Worm (Caenorhabditis elegans) whole organism, mixed stage, embryonic: ENCODE data around the gene F47B10.5.

Source experiments
- M03D4.4 ChIP-seq: sonication (generic microtip); optimal IDR thresholded peaks from 2 replicates; lab custom pipeline; 2017; ENCODE audit warnings: mild to moderate bottlenecking, missing genetic modification characterization, missing compliant biosample characterization
- blmp-1 ChIP-seq: fragments of 150-350 bp; optimal IDR thresholded peaks from 2 replicates; lab custom pipeline; 2014; ENCODE audit warnings: missing biosample characterization, missing genetic modification characterization
- ceh-39 ChIP-seq: fragments of 150-350 bp; optimal IDR thresholded peaks from 2 replicates; lab custom pipeline; 2014; ENCODE audit warnings: missing biosample characterization, missing genetic modification characterization
- ceh-43 ChIP-seq: fragments of 200-800 bp; sonication (Bioruptor generic); optimal IDR thresholded peaks from 2 replicates; lab custom pipeline; 2018; ENCODE audit warnings: mild to moderate bottlenecking, missing genetic modification characterization, moderate library complexity, missing compliant biosample characterization
- ces-1 ChIP-seq: fragments of 150-350 bp; optimal IDR thresholded peaks from 2 replicates; lab custom pipeline; 2014; ENCODE audit warnings: missing biosample characterization, missing genetic modification reagents, missing genetic modification characterization
- cnd-1 ChIP-seq: fragments of 200-800 bp; sonication (Bioruptor generic); optimal IDR thresholded peaks from 2 replicates; lab custom pipeline; 2018; ENCODE audit warnings: mild to moderate bottlenecking, missing genetic modification characterization, missing compliant biosample characterization
- drap-1 ChIP-seq: fragments of 200-800 bp; sonication (Bioruptor generic); optimal IDR thresholded peaks from 3 replicates; lab custom pipeline; 2018; ENCODE audit warnings: mild to moderate bottlenecking, missing genetic modification characterization, missing compliant biosample characterization
- elt-3 ChIP-seq: fragments of 150-350 bp; optimal IDR thresholded peaks from 2 replicates; lab custom pipeline; 2014; ENCODE audit warnings: missing biosample characterization, missing genetic modification characterization
- flh-1 ChIP-seq: fragments of 200-800 bp; sonication (Bioruptor generic); optimal IDR thresholded peaks from 2 replicates; lab custom pipeline; 2018; ENCODE audit warnings: mild to moderate bottlenecking, missing genetic modification characterization, moderate library complexity, missing compliant biosample characterization
- hlh-1 ChIP-seq: fragments of 150-350 bp; optimal IDR thresholded peaks from 2 replicates; lab custom pipeline; 2014; ENCODE audit warnings: missing biosample characterization, missing genetic modification reagents, missing genetic modification characterization
- lin-13 ChIP-seq: fragments of 150-350 bp; optimal IDR thresholded peaks from 2 replicates; lab custom pipeline; 2014; ENCODE audit warnings: missing biosample characterization, missing genetic modification characterization
- lin-32 ChIP-seq: fragments of 200-800 bp; sonication (Bioruptor generic); optimal IDR thresholded peaks from 2 replicates; lab custom pipeline; 2018; ENCODE audit warnings: mild to moderate bottlenecking, missing genetic modification characterization, missing compliant biosample characterization
- lsy-2 ChIP-seq: fragments of 150-350 bp; optimal IDR thresholded peaks from 2 replicates; lab custom pipeline; 2014; ENCODE audit warnings: missing biosample characterization, missing genetic modification characterization
- mab-5 ChIP-seq: fragments of 150-350 bp; optimal IDR thresholded peaks from 2 replicates; lab custom pipeline; 2014; ENCODE audit warnings: missing biosample characterization, missing genetic modification characterization
- mep-1 ChIP-seq: fragments of 150-350 bp; optimal IDR thresholded peaks from 2 replicates; lab custom pipeline; 2017; ENCODE audit warnings: missing biosample characterization, missing genetic modification reagents, missing genetic modification characterization, inconsistent platforms
- mls-2 ChIP-seq: sonication (generic microtip); optimal IDR thresholded peaks from 2 replicates; lab custom pipeline; 2016; ENCODE audit warnings: mild to moderate bottlenecking, missing genetic modification characterization, moderate library complexity, missing compliant biosample characterization
- nhr-12 ChIP-seq: fragments of 150-350 bp; optimal IDR thresholded peaks from 2 replicates; lab custom pipeline; 2014; ENCODE audit warnings: missing biosample characterization, missing genetic modification characterization
- nhr-2 ChIP-seq: fragments of 150-350 bp; optimal IDR thresholded peaks from 2 replicates; lab custom pipeline; 2014; ENCODE audit warnings: missing biosample characterization, missing genetic modification characterization
- nhr-237 ChIP-seq: fragments of 150-350 bp; optimal IDR thresholded peaks from 2 replicates; lab custom pipeline; 2014; ENCODE audit warnings: missing biosample characterization, missing genetic modification characterization
- nhr-28 ChIP-seq: fragments of 150-350 bp; optimal IDR thresholded peaks from 2 replicates; lab custom pipeline; 2014; ENCODE audit warnings: missing biosample characterization, missing genetic modification characterization
- nhr-76 ChIP-seq: sonication (generic microtip); optimal IDR thresholded peaks from 2 replicates; lab custom pipeline; 2017; ENCODE audit warnings: missing biosample characterization, missing genetic modification characterization
- sem-2 ChIP-seq: fragments of 200-800 bp; sonication (Bioruptor generic); optimal IDR thresholded peaks from 2 replicates; lab custom pipeline; 2018; ENCODE audit warnings: mild to moderate bottlenecking, missing genetic modification characterization, missing compliant biosample characterization
- snpc-4 ChIP-seq: fragments of 150-350 bp; optimal IDR thresholded peaks from 2 replicates; lab custom pipeline; 2014; ENCODE audit warnings: missing biosample characterization, missing genetic modification characterization
- sptf-1 ChIP-seq: sonication (generic microtip); optimal IDR thresholded peaks from 2 replicates; lab custom pipeline; 2017; ENCODE audit warnings: mild to moderate bottlenecking, missing genetic modification characterization, moderate library complexity, missing compliant biosample characterization
- tbx-8 ChIP-seq: fragments of 200-800 bp; sonication (Bioruptor generic); optimal IDR thresholded peaks from 2 replicates; lab custom pipeline; 2018; ENCODE audit warnings: mild to moderate bottlenecking, missing genetic modification characterization, moderate library complexity, missing compliant biosample characterization
- unc-120 ChIP-seq: sonication (generic microtip); optimal IDR thresholded peaks from 2 replicates; lab custom pipeline; 2017; ENCODE audit warnings: missing genetic modification characterization, missing compliant biosample characterization; ENCODE audit not compliant: poor library complexity, severe bottlenecking
- unc-39 ChIP-seq: fragments of 150-350 bp; optimal IDR thresholded peaks from 2 replicates; lab custom pipeline; 2014; ENCODE audit warnings: missing biosample characterization, missing genetic modification characterization
- unc-62 ChIP-seq: fragments of 150-350 bp; optimal IDR thresholded peaks from 2 replicates; lab custom pipeline; 2014; ENCODE audit warnings: missing biosample characterization, missing genetic modification reagents, missing genetic modification characterization
- zip-8 ChIP-seq: fragments of 150-350 bp; optimal IDR thresholded peaks from 2 replicates; lab custom pipeline; 2014; ENCODE audit warnings: missing biosample characterization, missing genetic modification characterization
- ztf-11 ChIP-seq: fragments of 150-350 bp; optimal IDR thresholded peaks from 2 replicates; lab custom pipeline; 2014; ENCODE audit warnings: missing biosample characterization, missing genetic modification characterization

F47B10.5 gene

DNA sequence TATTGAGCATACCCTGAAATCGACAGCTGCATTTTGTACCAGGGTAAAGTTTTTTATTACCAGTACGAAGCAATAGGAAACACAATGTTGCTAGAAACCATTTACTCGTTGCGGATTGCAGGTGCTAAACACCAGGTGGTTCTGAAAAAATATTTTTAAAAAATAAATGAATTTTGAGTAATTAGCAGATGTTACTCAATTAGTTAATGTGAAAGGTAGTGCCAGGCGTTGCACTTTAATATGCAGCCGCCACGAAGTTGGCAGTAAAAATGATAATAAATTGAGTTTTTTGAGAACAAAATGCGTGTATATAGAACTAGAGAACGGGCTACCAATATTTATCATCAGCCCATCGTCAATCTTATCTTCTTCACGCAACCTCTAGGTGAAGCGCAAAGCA, 29.3 kb upstream of the F47B10.5 start, which contains the start of gene nstp-9:
TSS of gene nstp-9 (minus strand) at position 101 of the 400 bp plus-strand sequence.
- no peak for TF ChIP-seq blmp-1 (tag; lab: Kevin White, UChicago)
- no peak for TF ChIP-seq lsy-2
- TF ChIP-seq nhr-237 = no peak
- no peak for TF ChIP-seq mab-5 (tag; lab: Kevin White, UChicago)
- TF ChIP-seq M03D4.4 (tag; lab: Kevin White, UChicago) = no peak
- TF ChIP-seq unc-39 (tag; lab: Kevin White, UChicago) = no peak
- TF ChIP-seq unc-62 (GFP tag; lab: Kevin White, UChicago) = no peak
- no peak for TF ChIP-seq ces-1 (GFP tag; lab: Kevin White, UChicago)
- no peak for TF ChIP-seq drap-1 (GFP tag; lab: Kevin White, UChicago)
- TF ChIP-seq nhr-76 (tag; lab: Kevin White, UChicago) = no peak
- TF ChIP-seq lin-32 = no peak
- no peak for TF ChIP-seq ceh-39 (tag; lab: Kevin White, UChicago)
- no peak for TF ChIP-seq nhr-2 (tag; lab: Kevin White, UChicago)
- TF ChIP-seq elt-3 = no peak
- TF ChIP-seq mls-2 (tag; lab: Kevin White, UChicago) = no peak
- no peak for TF ChIP-seq cnd-1 (tag; lab: Kevin White, UChicago)
- TF ChIP-seq tbx-8 (GFP tag; lab: Kevin White, UChicago) = no peak

DNA sequence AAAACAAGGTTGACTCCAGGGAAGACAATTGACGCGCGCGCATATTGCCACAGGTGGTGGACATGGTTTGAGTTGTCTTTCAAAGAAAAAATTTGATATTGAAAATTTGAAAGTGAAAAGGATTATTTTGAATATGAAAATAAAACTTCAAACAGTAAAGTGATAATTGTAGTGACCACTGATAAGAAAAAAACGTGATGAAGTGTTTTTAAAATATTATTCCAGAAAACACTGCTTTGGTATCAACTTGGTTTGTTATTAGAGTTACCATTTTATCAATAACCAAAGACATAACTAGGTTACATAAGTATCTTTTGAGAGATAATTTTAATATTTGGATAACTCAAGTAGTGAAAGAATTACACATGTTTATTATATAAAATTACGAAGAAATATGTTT, 25.8 kb upstream of the F47B10.5 start:
- TF ChIP-seq flh-1 (GFP tag; lab: Kevin White, UChicago) = no peak
- no peak for TF ChIP-seq tbx-8 (GFP tag; lab: Kevin White, UChicago)
- TF ChIP-seq mep-1 (tag; lab: Kevin White, UChicago) = no peak
- no peak for TF ChIP-seq ceh-39 (tag; lab: Kevin White, UChicago)
- no peak for TF ChIP-seq lin-13 (tag; lab: Kevin White, UChicago)
- no peak for TF ChIP-seq unc-120 (tag; lab: Kevin White, UChicago)
- TF ChIP-seq lsy-2 = no peak
- no peak for TF ChIP-seq drap-1 (GFP tag; lab: Kevin White, UChicago)
- TF ChIP-seq elt-3 = no peak
- TF ChIP-seq nhr-2 (tag; lab: Kevin White, UChicago) = no peak
- no peak for TF ChIP-seq hlh-1 (tag; lab: Kevin White, UChicago)
- TF ChIP-seq zip-8 (tag; lab: Kevin White, UChicago) = no peak
- no peak for TF ChIP-seq snpc-4 (tag; lab: Kevin White, UChicago)
- no peak for TF ChIP-seq ceh-43 (GFP tag; lab: Kevin White, UChicago)
- TF ChIP-seq nhr-28 = no peak
- no peak for TF ChIP-seq unc-39 (tag; lab: Kevin White, UChicago)
- no peak for TF ChIP-seq mls-2 (tag; lab: Kevin White, UChicago)
- TF ChIP-seq nhr-12 (tag; lab: Kevin White, UChicago) = no peak
- no peak for TF ChIP-seq mab-5 (tag; lab: Kevin White, UChicago)
- TF ChIP-seq blmp-1 (tag; lab: Kevin White, UChicago) = no peak

DNA sequence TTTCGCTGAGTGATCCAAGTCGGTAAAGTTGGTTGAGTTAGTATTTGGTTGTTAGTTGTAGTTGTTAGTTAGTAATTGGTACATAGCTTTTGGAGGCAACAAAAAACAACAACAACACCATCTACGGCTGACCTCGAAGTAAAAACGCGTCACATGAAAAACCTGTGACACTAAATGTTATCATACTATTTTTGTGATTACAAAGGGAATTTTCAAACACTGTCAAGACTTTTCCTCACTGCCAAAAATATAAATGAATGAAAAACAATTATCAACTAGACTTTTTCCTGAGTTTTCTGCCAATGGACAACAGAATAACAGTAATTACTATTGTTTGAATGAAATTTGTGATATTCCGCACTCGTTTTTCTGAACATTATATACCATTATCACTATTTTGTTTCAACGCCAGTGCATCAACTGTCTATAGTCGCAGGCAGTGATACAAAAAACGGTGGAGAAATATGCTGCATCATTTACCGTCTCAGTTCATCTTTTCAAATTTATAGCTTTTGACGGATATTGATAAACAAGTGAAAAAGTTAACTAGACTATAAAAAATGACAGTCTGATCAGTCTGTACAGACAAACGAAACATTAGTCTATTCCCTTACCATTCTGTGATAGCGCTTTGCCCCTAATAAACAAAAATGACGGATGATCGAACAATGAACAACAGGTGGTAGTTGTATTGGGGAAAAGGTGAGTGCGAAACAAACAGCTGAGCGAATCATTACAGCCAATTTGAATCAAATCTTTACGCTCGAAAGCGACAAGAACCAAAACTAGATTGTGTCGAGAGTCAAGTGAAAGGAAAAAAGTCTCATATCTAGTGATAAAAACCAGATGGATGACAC, 24.3 kb upstream of the F47B10.5 start:
- TF ChIP-seq mls-2 (tag; lab: Kevin White, UChicago) = no peak
- TF ChIP-seq elt-3 = no peak
- no peak for TF ChIP-seq sem-2 (GFP tag; lab: Kevin White, UChicago)
- TF ChIP-seq hlh-1 (tag; lab: Kevin White, UChicago) = peak; percentile 43

DNA sequence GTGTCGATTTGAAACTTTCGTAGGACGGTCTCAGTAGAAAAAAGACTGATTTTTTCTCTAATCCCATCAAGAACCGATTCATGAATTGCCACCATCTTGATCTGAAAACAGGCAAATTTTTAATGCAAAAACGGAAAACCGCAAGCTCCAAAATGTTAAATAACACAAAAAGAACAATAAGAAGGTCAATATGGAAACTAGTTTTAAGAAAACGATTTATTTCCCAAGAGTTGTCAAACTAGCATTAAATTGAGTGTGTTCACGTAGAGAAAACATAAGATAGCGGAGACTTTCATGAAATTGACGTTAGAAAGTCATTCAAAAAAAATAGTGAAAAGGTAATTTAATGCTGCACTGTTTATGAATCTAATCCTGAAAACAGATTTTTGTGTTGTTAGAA, 23.6 kb upstream of the F47B10.5 start, which contains the start of gene F47B10.9:
TSS of gene F47B10.9 (minus strand) at position 101 of the 400 bp plus-strand sequence.
- TF ChIP-seq unc-62 (GFP tag; lab: Kevin White, UChicago) (no peak), tbx-8 (GFP tag; lab: Kevin White, UChicago) (no peak), flh-1 (GFP tag; lab: Kevin White, UChicago) (no peak), zip-8 (tag; lab: Kevin White, UChicago) (no peak), unc-39 (tag; lab: Kevin White, UChicago) (no peak), nhr-76 (tag; lab: Kevin White, UChicago) (no peak)

DNA sequence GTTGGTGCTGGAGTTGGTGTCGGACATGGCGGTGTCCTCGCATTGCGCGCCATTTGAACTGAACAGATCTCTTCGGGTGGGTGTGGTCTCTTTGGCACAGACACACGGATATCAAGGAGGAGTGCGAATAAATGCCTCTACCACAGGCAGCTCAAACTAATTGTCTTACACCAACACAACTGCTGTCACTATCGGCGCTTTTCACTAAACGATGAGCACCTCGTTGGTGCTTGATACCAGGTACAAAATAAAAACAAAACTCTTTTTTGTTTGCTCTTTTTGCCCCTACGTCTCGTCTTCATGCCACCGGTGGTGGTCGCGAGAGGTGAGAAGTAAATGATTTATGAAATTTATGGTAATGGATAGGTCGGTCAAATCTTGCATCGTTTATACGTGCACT, 20.4 kb upstream of the F47B10.5 start, which contains the start of gene F47B10.8:
TSS of gene F47B10.8 (minus strand) at position 101 of the 400 bp plus-strand sequence.
- no peak for TF ChIP-seq sem-2 (GFP tag; lab: Kevin White, UChicago)
- no peak for TF ChIP-seq lsy-2
- TF ChIP-seq nhr-76 (tag; lab: Kevin White, UChicago) = no peak
- TF ChIP-seq lin-13 (tag; lab: Kevin White, UChicago) = no peak
- TF ChIP-seq hlh-1 (tag; lab: Kevin White, UChicago) = no peak
- TF ChIP-seq ztf-11 = no peak
- no peak for TF ChIP-seq sptf-1 (tag; lab: Kevin White, UChicago)
- no peak for TF ChIP-seq nhr-237
- no peak for TF ChIP-seq blmp-1 (tag; lab: Kevin White, UChicago)
- TF ChIP-seq tbx-8 (GFP tag; lab: Kevin White, UChicago) = no peak
- TF ChIP-seq ceh-39 (tag; lab: Kevin White, UChicago) = no peak
- TF ChIP-seq nhr-2 (tag; lab: Kevin White, UChicago) = no peak
- no peak for TF ChIP-seq unc-62 (GFP tag; lab: Kevin White, UChicago)
- TF ChIP-seq, all 35 proteins: peak for 0
